Fruit fly (Drosophila melanogaster) whole organism, pupa: ENCODE data around the gene Dlic.

ENCODE experiments used
- CG8159 ChIP-seq: fragments of 200-800 bp; sonication (Bioruptor generic); optimal IDR thresholded peaks from 3 replicates; lab custom pipeline; 2018; ENCODE audit warnings: missing biosample characterization, mild to moderate bottlenecking, missing genetic modification characterization, moderate library complexity
- CG8301 ChIP-seq: fragments of 200-800 bp; sonication (Bioruptor generic); optimal IDR thresholded peaks from 2 replicates; lab custom pipeline; 2018; ENCODE audit warnings: missing biosample characterization, mild to moderate bottlenecking, missing genetic modification characterization
- Pif1A ChIP-seq: fragments of 200-800 bp; sonication (Bioruptor generic); optimal IDR thresholded peaks from 3 replicates; lab custom pipeline; 2016; ENCODE audit warnings: missing biosample characterization, missing genetic modification characterization
- gl ChIP-seq: fragments of 200-800 bp; sonication (Bioruptor generic); optimal IDR thresholded peaks from 2 replicates; lab custom pipeline; 2018; ENCODE audit warnings: missing biosample characterization, mild to moderate bottlenecking, missing genetic modification characterization
- rn ChIP-seq: fragments of 200-800 bp; sonication (Bioruptor generic); IDR thresholded peaks from 2 replicates; pipeline ENCODE4 v1.3.6; 2022; ENCODE audit warnings: missing biosample characterization, missing genetic modification characterization

dm6 chrX:11153826-11154510, at the start of gene Dlic, which contains the start of gene rtv:
- TF ChIP-seq Pif1A (GFP tag; lab: Kevin White, UChicago) (no peak), CG8301 (tag; lab: Kevin White, UChicago) (no peak), gl (tag; lab: Kevin White, UChicago) (no peak), CG8159 (no peak), rn (no peak)
